Worm (Caenorhabditis elegans) whole organism, L4 larva: ENCODE measurements around the gene mex-6.

Source experiments
- Y5F2A.4 ChIP-seq: fragments of 200-800 bp; sonication (Bioruptor generic); optimal IDR thresholded peaks from 2 replicates; lab custom pipeline; 2018; ENCODE audit warnings: mild to moderate bottlenecking, missing genetic modification characterization, missing compliant biosample characterization
- ceh-62 ChIP-seq: sonication (generic microtip); optimal IDR thresholded peaks from 2 replicates; lab custom pipeline; 2017; ENCODE audit warnings: missing biosample characterization, missing genetic modification characterization
- egl-27 ChIP-seq: sonication (generic microtip); optimal IDR thresholded peaks from 3 replicates; lab custom pipeline; 2017; ENCODE audit warnings: missing biosample characterization, missing genetic modification reagents, missing genetic modification characterization
- fkh-10 ChIP-seq: fragments of 150-350 bp; optimal IDR thresholded peaks from 2 replicates; lab custom pipeline; 2014; ENCODE audit warnings: missing biosample characterization, missing genetic modification reagents, missing genetic modification characterization
- jun-1 ChIP-seq: fragments of 150-350 bp; optimal IDR thresholded peaks from 2 replicates; lab custom pipeline; 2014; ENCODE audit warnings: missing biosample characterization, missing genetic modification reagents, missing genetic modification characterization
- mdl-1 ChIP-seq, 2 experiments: fragments of 150-350 bp in 1 of 2; sonication (generic microtip) in 1 of 2; optimal IDR thresholded peaks; 2 replicates each; lab custom pipeline; 2014 to 2017; ENCODE audit warnings: missing biosample characterization in 2 of 2, missing genetic modification characterization in 2 of 2
- mep-1 ChIP-seq: fragments of 150-350 bp; sonication (generic microtip); optimal IDR thresholded peaks from 3 replicates; lab custom pipeline; 2014; ENCODE audit warnings: missing biosample characterization, missing genetic modification characterization
- snpc-1.2 ChIP-seq: fragments of 200-800 bp; sonication (Bioruptor generic); IDR thresholded peaks from 2 replicates; pipeline ENCODE4 v1.3.6; 2022; ENCODE audit warnings: missing genetic modification reagents, missing genetic modification characterization, missing compliant biosample characterization
- snpc-4 ChIP-seq: fragments of 150-350 bp; optimal IDR thresholded peaks from 2 replicates; lab custom pipeline; 2014; ENCODE audit warnings: missing biosample characterization, missing genetic modification characterization
- unc-39 ChIP-seq: sonication (generic microtip); optimal IDR thresholded peaks from 2 replicates; lab custom pipeline; 2017; ENCODE audit warnings: missing biosample characterization, missing genetic modification characterization
- ztf-7 ChIP-seq: fragments of 150-350 bp; optimal IDR thresholded peaks from 2 replicates; lab custom pipeline; 2014; ENCODE audit warnings: missing biosample characterization, missing genetic modification characterization

- TF ChIP-seq fkh-10 (no peak), mdl-1 (tag; optimal IDR thresholded peaks at IDR 0.05; lab: Kevin White, UChicago) (no peak), ceh-62 (tag; lab: Kevin White, UChicago) (no peak), egl-27 (no peak), Y5F2A.4 (GFP tag; lab: Kevin White, UChicago) (no peak), snpc-4 (tag; lab: Kevin White, UChicago) (no peak), snpc-1.2 (GFP tag; lab: Robert Waterston, UW) (no peak), ztf-7 (tag; lab: Kevin White, UChicago) (no peak), jun-1 (tag; lab: Kevin White, UChicago) (no peak), unc-39 (tag; lab: Kevin White, UChicago) (no peak), mep-1 (tag; lab: Kevin White, UChicago) (no peak)
Observed at ce11 chrII:9501955-9502354, 22.0 kb upstream of the mex-6 start.
